Worm (Caenorhabditis elegans) whole organism, midembryonic: ENCODE data around the gene rha-1.

Experiments
- klf-2 ChIP-seq: fragments of 200-800 bp; sonication (Bioruptor generic); conservative IDR thresholded peaks from 2 replicates; pipeline ENCODE4 v1.3.6; 2022; ENCODE audit warnings: missing genetic modification reagents, missing genetic modification characterization, missing compliant biosample characterization
- ref-1 ChIP-seq: fragments of 200-800 bp; sonication (Bioruptor generic); conservative IDR thresholded peaks from 2 replicates; pipeline ENCODE4 v1.3.6; 2022; ENCODE audit warnings: missing genetic modification reagents, missing genetic modification characterization, missing compliant biosample characterization
- tab-1 ChIP-seq: fragments of 200-800 bp; sonication (Bioruptor generic); IDR thresholded peaks from 2 replicates; pipeline ENCODE4 v1.3.6; 2022; ENCODE audit warnings: missing genetic modification characterization, missing compliant biosample characterization
- ztf-23 ChIP-seq: fragments of 200-800 bp; sonication (Bioruptor generic); IDR thresholded peaks from 2 replicates; pipeline ENCODE4 v1.3.6; 2022; ENCODE audit warnings: missing genetic modification reagents, missing genetic modification characterization, missing compliant biosample characterization
- ztf-29 ChIP-seq: fragments of 200-800 bp; sonication (Bioruptor generic); IDR thresholded peaks from 2 replicates; pipeline ENCODE4 v1.3.6; 2022; ENCODE audit warnings: missing genetic modification reagents, missing genetic modification characterization, missing compliant biosample characterization

DNA sequence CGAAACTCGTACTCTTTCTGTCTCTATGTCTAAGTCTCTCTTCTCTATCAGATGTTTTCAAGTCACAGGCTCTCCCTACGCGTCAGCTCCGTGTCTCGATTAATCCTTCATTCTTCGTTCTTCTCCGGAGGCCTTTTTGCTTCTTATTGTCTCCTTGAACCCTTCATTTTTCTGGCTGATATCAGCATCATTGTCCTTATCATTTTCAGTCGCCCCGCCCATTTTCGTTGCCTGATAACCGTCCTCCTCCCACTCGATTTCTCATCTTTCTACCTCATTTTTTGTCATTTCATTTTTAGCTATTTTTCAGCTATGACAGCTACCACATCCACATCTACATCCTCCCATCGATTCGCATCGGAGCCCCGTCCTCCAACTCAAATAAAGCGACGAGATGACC, 38.7 kb upstream of the rha-1 start, which contains the start of gene B0457.6:
- TF ChIP-seq ztf-29 (GFP tag; lab: Robert Waterston, UW) (no peak), tab-1 (no peak), ref-1 (GFP tag; lab: Robert Waterston, UW) (no peak), klf-2 (GFP tag; lab: Robert Waterston, UW) (no peak), ztf-23 (no peak)
